Fruit fly (Drosophila melanogaster) whole organism, embryonic: ENCODE measurements around the gene Karybeta3.

ENCODE experiments used
- Awh ChIP-seq: fragments of 200-800 bp; sonication (Bioruptor generic); IDR thresholded peaks from 2 replicates; pipeline ENCODE4, ENCODE4 v1.3.6; 2022; ENCODE audit warnings: missing biosample characterization, missing genetic modification characterization
- CG11723 ChIP-seq: fragments of 200-800 bp; sonication (Bioruptor generic); optimal IDR thresholded peaks from 2 replicates; lab custom pipeline; 2017; ENCODE audit warnings: missing biosample characterization, mild to moderate bottlenecking, missing genetic modification characterization
- CG17802 ChIP-seq: fragments of 200-800 bp; sonication (Bioruptor generic); optimal IDR thresholded peaks from 2 replicates; lab custom pipeline; 2018; ENCODE audit warnings: missing biosample characterization, mild to moderate bottlenecking, missing genetic modification characterization, moderate library complexity
- CG4707 ChIP-seq: fragments of 200-800 bp; sonication (Bioruptor generic); optimal IDR thresholded peaks from 2 replicates; lab custom pipeline; 2018; ENCODE audit warnings: missing biosample characterization, mild to moderate bottlenecking, missing genetic modification characterization, moderate library complexity
- Dek ChIP-seq: fragments of 200-800 bp; sonication (Bioruptor generic); optimal IDR thresholded peaks from 3 replicates; lab custom pipeline; 2019; ENCODE audit warnings: missing biosample characterization, mild to moderate bottlenecking, missing genetic modification characterization, moderate library complexity
- Dfd ChIP-seq, 2 experiments: fragments of >200 bp; optimal IDR thresholded peaks; 2 replicates each; lab custom pipeline; 2017; ENCODE audit warnings: missing biosample characterization in 2 of 2, missing genetic modification characterization in 2 of 2
- danr ChIP-seq: fragments of 200-800 bp; sonication (Bioruptor generic); IDR thresholded peaks from 2 replicates; pipeline ENCODE4 v1.3.6; 2022; ENCODE audit warnings: missing biosample characterization, missing genetic modification characterization
- h ChIP-seq: fragments of >200 bp; optimal IDR thresholded peaks from 2 replicates; lab custom pipeline; 2017
- repo ChIP-seq: fragments of 200-800 bp; sonication (Bioruptor generic); optimal IDR thresholded peaks from 2 replicates; lab custom pipeline; 2016; ENCODE audit warnings: missing biosample characterization, missing genetic modification characterization
- sqz ChIP-seq: fragments of 200-800 bp; sonication (Bioruptor generic); optimal IDR thresholded peaks from 3 replicates; lab custom pipeline; 2018; ENCODE audit warnings: missing biosample characterization, mild to moderate bottlenecking, missing genetic modification characterization

- TF ChIP-seq CG4707 (GFP tag; lab: Kevin White, UChicago) (no peak), Awh (GFP tag; lab: Robert Waterston, UW) (no peak), h (lab: Kevin White, UChicago) (no peak), CG17802 (no peak), sqz (GFP tag; lab: Kevin White, UChicago) (no peak), Dfd (GFP tag; optimal IDR thresholded peaks at IDR 0.05; lab: Kevin White, UChicago) (no peak), Dek (no peak), repo (no peak), danr (GFP tag; lab: Robert Waterston, UW) (no peak), CG11723 (no peak)
These were observed 49.4 kb upstream of the Karybeta3 start for dm6 chr3R:4599624-4600023.
